Worm (Caenorhabditis elegans) whole organism, early embryonic: ENCODE measurements around the gene fipr-14.

Source experiments
- B0310.2 ChIP-seq: sonication (generic microtip); optimal IDR thresholded peaks from 2 replicates; lab custom pipeline; 2016; ENCODE audit warnings: mild to moderate bottlenecking, missing genetic modification characterization, missing compliant biosample characterization
- F13C5.2 ChIP-seq: sonication (generic microtip); optimal IDR thresholded peaks from 2 replicates; lab custom pipeline; 2017; ENCODE audit warnings: mild to moderate bottlenecking, missing genetic modification characterization, inconsistent platforms, missing compliant biosample characterization
- aly-1 ChIP-seq: sonication (generic microtip); optimal IDR thresholded peaks from 2 replicates; lab custom pipeline; 2016; ENCODE audit warnings: missing genetic modification characterization, missing compliant biosample characterization
- ama-1 ChIP-seq: fragments of 150-350 bp; optimal IDR thresholded peaks from 2 replicates; lab custom pipeline; 2014
- ceh-13 ChIP-seq: fragments of 200-800 bp; sonication (Bioruptor generic); optimal IDR thresholded peaks from 2 replicates; lab custom pipeline; 2018; ENCODE audit warnings: mild to moderate bottlenecking, missing genetic modification characterization, missing compliant biosample characterization
- ceh-36 ChIP-seq: sonication (generic microtip); optimal IDR thresholded peaks from 2 replicates; lab custom pipeline; 2016; ENCODE audit warnings: missing genetic modification characterization, inconsistent platforms, missing compliant biosample characterization
- ets-7 ChIP-seq: sonication (generic microtip); optimal IDR thresholded peaks from 2 replicates; lab custom pipeline; 2016; ENCODE audit warnings: missing genotype, missing genetic modification characterization, missing compliant biosample characterization
- flt-1 ChIP-seq: fragments of 200-800 bp; sonication (Bioruptor generic); IDR thresholded peaks from 2 replicates; pipeline ENCODE4 v1.3.6; 2022; ENCODE audit warnings: missing genetic modification characterization, missing compliant biosample characterization
- hmbx-1 ChIP-seq: sonication (generic microtip); optimal IDR thresholded peaks from 2 replicates; lab custom pipeline; 2016; ENCODE audit warnings: mild to moderate bottlenecking, missing genetic modification characterization, missing compliant biosample characterization
- hmg-4 ChIP-seq: fragments of 200-800 bp; sonication (Bioruptor generic); optimal IDR thresholded peaks from 2 replicates; lab custom pipeline; 2018; ENCODE audit warnings: mild to moderate bottlenecking, missing genetic modification characterization, missing compliant biosample characterization
- hnd-1 ChIP-seq: sonication (generic microtip); optimal IDR thresholded peaks from 2 replicates; lab custom pipeline; 2016; ENCODE audit warnings: missing genetic modification characterization, missing compliant biosample characterization
- pes-1 ChIP-seq: fragments of 200-800 bp; sonication (Bioruptor generic); IDR thresholded peaks from 2 replicates; pipeline ENCODE4 v1.3.6; 2022; ENCODE audit warnings: missing genetic modification reagents, missing genetic modification characterization, missing compliant biosample characterization
- scrt-1 ChIP-seq: fragments of 200-800 bp; sonication (Bioruptor generic); IDR thresholded peaks from 2 replicates; pipeline ENCODE4 v1.3.6; 2022; ENCODE audit warnings: missing genetic modification characterization, missing compliant biosample characterization
- sea-1 ChIP-seq: fragments of 200-800 bp; sonication (Bioruptor generic); conservative IDR thresholded peaks from 2 replicates; pipeline ENCODE4 v1.3.6; 2022; ENCODE audit warnings: missing genetic modification characterization, missing compliant biosample characterization
- tbx-11 ChIP-seq: fragments of 200-800 bp; sonication (Bioruptor generic); IDR thresholded peaks from 2 replicates; pipeline ENCODE4 v1.3.6; 2022; ENCODE audit warnings: missing genetic modification characterization, missing compliant biosample characterization
- tbx-37 ChIP-seq: fragments of 200-800 bp; sonication (Bioruptor generic); conservative IDR thresholded peaks from 2 replicates; pipeline ENCODE4 v1.3.6; 2022; ENCODE audit warnings: missing genetic modification reagents, missing genetic modification characterization, missing compliant biosample characterization
- tra-4 ChIP-seq: sonication (generic microtip); optimal IDR thresholded peaks from 2 replicates; lab custom pipeline; 2017; ENCODE audit warnings: missing genetic modification characterization, missing compliant biosample characterization

fipr-14 gene

ce11 chrIV:10867370-10868146, 9.4 kb upstream of the fipr-14 start:
- TF ChIP-seq aly-1 (tag; lab: Kevin White, UChicago) = no peak
- no peak for TF ChIP-seq tra-4
- TF ChIP-seq F13C5.2 (tag; lab: Kevin White, UChicago) = no peak
- TF ChIP-seq ceh-13 (GFP tag; lab: Kevin White, UChicago) = no peak

ce11 chrIV:10868629-10869251, 8.2 kb upstream of the fipr-14 start, which contains the start of gene F13E9.11:
F13E9.11 (minus strand) TSS chrIV:10869135.
- no peak for TF ChIP-seq pes-1 (GFP tag; lab: Robert Waterston, UW)
- TF ChIP-seq F13C5.2 (tag; lab: Kevin White, UChicago) = no peak
- TF ChIP-seq ceh-13 (GFP tag; lab: Kevin White, UChicago) = no peak
- no peak for TF ChIP-seq sea-1 (GFP tag; lab: Robert Waterston, UW)
- no peak for TF ChIP-seq hnd-1
- TF ChIP-seq tbx-11 (GFP tag; lab: Robert Waterston, UW) = 0 out of 2 replicates have a peak, but pooled peaks have one; percentile 48
- TF ChIP-seq aly-1 (tag; lab: Kevin White, UChicago) = no peak
- peak; percentile 51 for TF ChIP-seq ets-7 (tag; lab: Kevin White, UChicago)
- TF ChIP-seq flt-1 (GFP tag; lab: Robert Waterston, UW) = no peak
- no peak for TF ChIP-seq ama-1
- TF ChIP-seq tra-4 = no peak
- no peak for TF ChIP-seq hmbx-1 (tag; lab: Kevin White, UChicago)
- no peak for TF ChIP-seq scrt-1 (GFP tag; lab: Robert Waterston, UW)
- TF ChIP-seq hmg-4 (GFP tag; lab: Kevin White, UChicago) = peak; percentile 10
- TF ChIP-seq ceh-36 (tag; lab: Kevin White, UChicago) = no peak
- no peak for TF ChIP-seq tbx-37 (GFP tag; lab: Robert Waterston, UW)
- no peak for TF ChIP-seq B0310.2 (tag; lab: Kevin White, UChicago)

DNA sequence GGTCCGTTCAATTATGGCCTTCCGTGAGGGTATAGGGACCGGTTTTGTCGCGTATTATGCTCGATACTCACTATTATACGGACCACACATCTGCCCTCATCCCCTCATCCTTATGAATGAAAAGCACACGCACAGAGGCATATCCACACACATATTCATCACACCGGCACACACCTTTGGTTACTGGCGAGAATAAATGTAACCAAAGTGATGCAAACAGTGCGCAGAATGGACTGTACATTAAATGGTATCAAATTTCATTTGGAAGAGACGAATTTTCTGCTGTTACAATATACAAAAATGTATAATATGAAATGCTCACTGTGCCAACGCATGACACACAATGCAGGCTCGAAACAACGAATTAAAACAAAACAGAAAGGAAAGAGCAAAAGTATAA, 7.3 kb upstream of the fipr-14 start:
- 0 out of 2 replicates have a peak, but pooled peaks have one; percentile 43 for TF ChIP-seq flt-1 (GFP tag; lab: Robert Waterston, UW)
- TF ChIP-seq pes-1 (GFP tag; lab: Robert Waterston, UW) = no peak
- no peak for TF ChIP-seq hmbx-1 (tag; lab: Kevin White, UChicago)
- no peak for TF ChIP-seq B0310.2 (tag; lab: Kevin White, UChicago)
- TF ChIP-seq F13C5.2 (tag; lab: Kevin White, UChicago) = no peak
- peak; percentile 21 for TF ChIP-seq hmg-4 (GFP tag; lab: Kevin White, UChicago)
- TF ChIP-seq ama-1 = no peak
- no peak for TF ChIP-seq aly-1 (tag; lab: Kevin White, UChicago)
- no peak for TF ChIP-seq ets-7 (tag; lab: Kevin White, UChicago)
- no peak for TF ChIP-seq scrt-1 (GFP tag; lab: Robert Waterston, UW)

- TF ChIP-seq F13C5.2 (tag; lab: Kevin White, UChicago) (no peak), hmbx-1 (tag; lab: Kevin White, UChicago) (no peak), tra-4 (no peak), aly-1 (tag; lab: Kevin White, UChicago) (no peak), ama-1 (no peak), flt-1 (GFP tag; lab: Robert Waterston, UW) (no peak), tbx-37 (GFP tag; lab: Robert Waterston, UW) (no peak), scrt-1 (GFP tag; lab: Robert Waterston, UW) (no peak), hmg-4 (GFP tag; lab: Kevin White, UChicago) (no peak), B0310.2 (tag; lab: Kevin White, UChicago) (no peak), hnd-1 (no peak), tbx-11 (GFP tag; lab: Robert Waterston, UW) (no peak), ceh-13 (GFP tag; lab: Kevin White, UChicago) (no peak), ceh-36 (tag; lab: Kevin White, UChicago) (no peak), ets-7 (tag; lab: Kevin White, UChicago) (no peak), pes-1 (GFP tag; lab: Robert Waterston, UW) (no peak), sea-1 (GFP tag; lab: Robert Waterston, UW) (no peak)
Measured at ce11 chrIV:10870158-10870557, 6.8 kb upstream of the fipr-14 start.

- TF ChIP-seq F13C5.2 (tag; lab: Kevin White, UChicago) (no peak), tbx-11 (GFP tag; lab: Robert Waterston, UW) (no peak), hmbx-1 (tag; lab: Kevin White, UChicago) (no peak), B0310.2 (tag; lab: Kevin White, UChicago) (no peak), ceh-13 (GFP tag; lab: Kevin White, UChicago) (no peak), tra-4 (no peak), ets-7 (tag; lab: Kevin White, UChicago) (no peak), hnd-1 (no peak), sea-1 (GFP tag; lab: Robert Waterston, UW) (no peak), flt-1 (GFP tag; lab: Robert Waterston, UW) (no peak)
Measured at ce11 chrIV:10874527-10874926, 2.4 kb upstream of the fipr-14 start, which contains the start of gene F13E9.12. F13E9.12 (minus strand) TSS chrIV:10874627.

ce11 chrIV:10879542-10879941, 2.6 kb downstream of the fipr-14 start, which contains the start of gene sdz-13:
sdz-13 (minus strand) TSS chrIV:10879642.
- no peak for TF ChIP-seq hmbx-1 (tag; lab: Kevin White, UChicago)
- TF ChIP-seq pes-1 (GFP tag; lab: Robert Waterston, UW) = no peak
- TF ChIP-seq flt-1 (GFP tag; lab: Robert Waterston, UW) = no peak
- TF ChIP-seq sea-1 (GFP tag; lab: Robert Waterston, UW) = no peak

- no peak for TF ChIP-seq ama-1
- TF ChIP-seq pes-1 (GFP tag; lab: Robert Waterston, UW) = no peak
- TF ChIP-seq ceh-36 (tag; lab: Kevin White, UChicago) = no peak
- TF ChIP-seq hmbx-1 (tag; lab: Kevin White, UChicago) = no peak
- no peak for TF ChIP-seq F13C5.2 (tag; lab: Kevin White, UChicago)
- no peak for TF ChIP-seq scrt-1 (GFP tag; lab: Robert Waterston, UW)
- no peak for TF ChIP-seq tbx-37 (GFP tag; lab: Robert Waterston, UW)
- TF ChIP-seq aly-1 (tag; lab: Kevin White, UChicago) = no peak
- no peak for TF ChIP-seq flt-1 (GFP tag; lab: Robert Waterston, UW)
- no peak for TF ChIP-seq tbx-11 (GFP tag; lab: Robert Waterston, UW)
- TF ChIP-seq ets-7 (tag; lab: Kevin White, UChicago) = no peak
- no peak for TF ChIP-seq ceh-13 (GFP tag; lab: Kevin White, UChicago)
- no peak for TF ChIP-seq hmg-4 (GFP tag; lab: Kevin White, UChicago)
- TF ChIP-seq sea-1 (GFP tag; lab: Robert Waterston, UW) = no peak
- TF ChIP-seq B0310.2 (tag; lab: Kevin White, UChicago) = no peak
- no peak for TF ChIP-seq hnd-1
Measured at ce11 chrIV:10880264-10880663, 3.3 kb downstream of the fipr-14 start, which contains the start of gene fipr-15. fipr-15 (plus strand) TSS chrIV:10880564.
